Worm (Caenorhabditis elegans): ENCODE results near the gene C06G4.6.

Gene C06G4.6

ce11 chrIII:8047412-8047811 lies 43.2 kb downstream of the C06G4.6 start, which contains the start of gene K12H4.2:
TSS of gene K12H4.2 (plus strand) at chrIII:8047712.
- TF ChIP-seq W03F9.2 (tag; optimal IDR thresholded peaks at IDR 0.05) (no peak), him-1 (tag; optimal IDR thresholded peaks at IDR 0.05) (no peak), dao-5 (tag; optimal IDR thresholded peaks at IDR 0.05) (no peak)

ce11 chrIII:8050944-8051343 lies 46.8 kb downstream of the C06G4.6 start, which contains the start of gene K12H4.7:
TSS of gene K12H4.7 (minus strand) at chrIII:8051081.
- no peak for TF ChIP-seq W03F9.2 (tag; optimal IDR thresholded peaks at IDR 0.05)
- TF ChIP-seq dao-5 (tag; optimal IDR thresholded peaks at IDR 0.05), result no peak
- TF ChIP-seq him-1 (tag; optimal IDR thresholded peaks at IDR 0.05), result no peak

ce11 chrIII:8051838-8052237 lies 47.6 kb downstream of the C06G4.6 start:
- no peak for TF ChIP-seq him-1 (tag; optimal IDR thresholded peaks at IDR 0.05)
- no peak for TF ChIP-seq W03F9.2 (tag; optimal IDR thresholded peaks at IDR 0.05)
- no peak for TF ChIP-seq dao-5 (tag; optimal IDR thresholded peaks at IDR 0.05)

Measured in whole organism, L4/young adult.